Fruit fly (Drosophila melanogaster) whole organism, wandering third instar larva: ENCODE measurements around the gene CG1835.

ENCODE experiments used
- Abd-B ChIP-seq: fragments of >200 bp; optimal IDR thresholded peaks from 2 replicates; lab custom pipeline; 2017; ENCODE audit warnings: missing biosample characterization, missing genetic modification characterization
- CG32264 ChIP-seq: fragments of 200-800 bp; sonication (Bioruptor generic); optimal IDR thresholded peaks from 2 replicates; lab custom pipeline; 2016; ENCODE audit warnings: missing biosample characterization, missing genetic modification characterization
- HLH106 ChIP-seq: fragments of 200-800 bp; optimal IDR thresholded peaks from 3 replicates; lab custom pipeline; 2019; ENCODE audit warnings: missing biosample characterization, mild to moderate bottlenecking, missing genetic modification characterization, moderate library complexity
- Hnf4 ChIP-seq: fragments of 200-800 bp; sonication (Bioruptor generic); optimal IDR thresholded peaks from 2 replicates; lab custom pipeline; 2016; ENCODE audit warnings: missing biosample characterization, mild to moderate bottlenecking, missing genetic modification characterization
- Hr78 ChIP-seq: fragments of >200 bp; optimal IDR thresholded peaks from 2 replicates; lab custom pipeline; 2017; ENCODE audit warnings: missing biosample characterization, missing genetic modification characterization
- Jra ChIP-seq: sonication (Bioruptor generic); optimal IDR thresholded peaks from 2 replicates; lab custom pipeline; 2016; ENCODE audit warnings: missing biosample characterization, missing genetic modification characterization
- Myc ChIP-seq: fragments of >200 bp; optimal IDR thresholded peaks from 2 replicates; lab custom pipeline; 2017
- Vsx2 ChIP-seq: fragments of 200-300, 225-300 bp; sonication (Bioruptor generic); optimal IDR thresholded peaks from 2 replicates; lab custom pipeline; 2018; ENCODE audit warnings: missing biosample characterization, missing genetic modification characterization; ENCODE audit not compliant: partially characterized antibody
- dmrt93B ChIP-seq: fragments of 200-800 bp; sonication (Bioruptor generic); optimal IDR thresholded peaks from 2 replicates; lab custom pipeline; 2018; ENCODE audit warnings: missing biosample characterization, mild to moderate bottlenecking, missing genetic modification characterization
- fru ChIP-seq: fragments of 200-800 bp; sonication (Bioruptor generic); optimal IDR thresholded peaks from 3 replicates; lab custom pipeline; 2016; ENCODE audit warnings: missing biosample characterization, mild to moderate bottlenecking, missing genetic modification characterization
- lola ChIP-seq: fragments of >200 bp; optimal IDR thresholded peaks from 2 replicates; lab custom pipeline; 2017; ENCODE audit warnings: missing biosample characterization, missing genetic modification characterization
- pan ChIP-seq: fragments of >200 bp; optimal IDR thresholded peaks from 2 replicates; lab custom pipeline; 2017
- sv ChIP-seq: fragments of 200-800 bp; sonication (Bioruptor generic); optimal IDR thresholded peaks from 3 replicates; lab custom pipeline; 2016; ENCODE audit warnings: missing biosample characterization, missing genetic modification characterization

DNA sequence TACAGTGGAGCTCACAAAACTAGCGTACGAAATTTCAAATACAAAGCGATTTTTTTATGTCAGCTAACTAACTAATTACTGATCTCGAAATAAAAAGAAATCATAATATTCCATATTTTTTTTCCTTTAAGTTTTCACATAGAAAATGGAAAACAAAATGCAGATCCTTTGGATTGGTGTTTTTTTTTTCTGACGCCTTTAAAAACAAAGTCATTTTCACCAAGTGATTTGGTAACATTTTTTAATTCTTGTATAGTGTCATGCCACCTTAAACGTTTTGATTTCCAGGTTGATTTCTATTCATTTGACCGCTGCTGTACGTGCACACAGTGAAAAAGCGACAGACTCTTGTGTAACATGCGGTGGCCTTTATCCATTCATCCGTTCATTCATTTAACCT, 30.6 kb upstream of the CG1835 start:
- TF ChIP-seq fru (GFP tag; lab: Kevin White, UChicago) (no peak), Hr78 (GFP tag; lab: Kevin White, UChicago) (no peak), CG32264 (GFP tag; lab: Kevin White, UChicago) (no peak), Myc (lab: Kevin White, UChicago) (no peak), Jra (GFP tag; lab: Kevin White, UChicago) (no peak), pan (lab: Kevin White, UChicago) (no peak), Hnf4 (GFP tag; lab: Kevin White, UChicago) (no peak), HLH106 (tag; lab: Kevin White, UChicago) (no peak), Abd-B (GFP tag; lab: Kevin White, UChicago) (no peak), Vsx2 (GFP tag; lab: Kevin White, UChicago) (no peak), dmrt93B (GFP tag; lab: Kevin White, UChicago) (no peak), sv (GFP tag; lab: Kevin White, UChicago) (no peak), lola (GFP tag; lab: Kevin White, UChicago) (no peak)
